Fruit fly (Drosophila melanogaster) S2 (cell line): Measurements from ENCODE around the gene pasha.

Source experiments
- CG8478 ChIP-seq: fragments of >200 bp; optimal IDR thresholded peaks from 2 replicates; lab custom pipeline; 2018
- CTCF ChIP-seq, 2 experiments: fragments of >200 bp; optimal IDR thresholded peaks; 2 replicates each; lab custom pipeline; 2018

dm6 chr3R:31610639-31611594 is 6.9 kb upstream of the pasha start, which contains the start of gene Med:
- TF ChIP-seq CG8478 = no peak
- no peak for TF ChIP-seq CTCF (optimal IDR thresholded peaks at IDR 0.05; lab: Kevin White, UChicago)
